Worm (Caenorhabditis elegans): Measurements from ENCODE around the gene unc-27.

unc-27 gene

ce11 chrX:8789014-8789506 lies at the start of gene unc-27:
TSS of gene unc-27 (plus strand) at chrX:8789456.
- TF ChIP-seq nfya-1 (tag; optimal IDR thresholded peaks at IDR 0.05; ENCODE audit: insufficient read depth) (peak; percentile 35), fkh-2 (tag; optimal IDR thresholded peaks at IDR 0.05) (no peak), egl-5 (tag; optimal IDR thresholded peaks at IDR 0.05) (peak; percentile 16), elt-3 (tag; optimal IDR thresholded peaks at IDR 0.05) (no peak), lin-39 (tag; optimal IDR thresholded peaks at IDR 0.05) (no peak)

- TF ChIP-seq nhr-25 (tag; optimal IDR thresholded peaks at IDR 0.05) (no peak), nhr-77 (tag; optimal IDR thresholded peaks at IDR 0.05) (no peak), egl-5 (tag; optimal IDR thresholded peaks at IDR 0.05) (no peak), fkh-10 (GFP tag; optimal IDR thresholded peaks at IDR 0.05) (no peak), ZK546.5 (tag; optimal IDR thresholded peaks at IDR 0.05) (no peak), ama-1 (optimal IDR thresholded peaks at IDR 0.05) (no peak), elt-2 (tag; optimal IDR thresholded peaks at IDR 0.05) (no peak), lsy-12 (tag; optimal IDR thresholded peaks at IDR 0.05) (no peak), ceh-28 (tag; optimal IDR thresholded peaks at IDR 0.05) (no peak)
Observed at ce11 chrX:8741629-8742170, 47.6 kb upstream of the unc-27 start.

ce11 chrX:8742896-8743295 lies 46.4 kb upstream of the unc-27 start, which contains the start of gene M02D8.7:
TSS of gene M02D8.7 (minus strand) at chrX:8742996.
- TF ChIP-seq ZK546.5 (tag; optimal IDR thresholded peaks at IDR 0.05) (no peak), ztf-11 (tag; optimal IDR thresholded peaks at IDR 0.05) (no peak), mml-1 (tag; optimal IDR thresholded peaks at IDR 0.05) (no peak), nhr-12 (tag; optimal IDR thresholded peaks at IDR 0.05) (no peak), nhr-43 (tag; optimal IDR thresholded peaks at IDR 0.05; ENCODE audit: poor library complexity, severe bottlenecking) (no peak), ama-1 (optimal IDR thresholded peaks at IDR 0.05) (no peak), fkh-2 (tag; optimal IDR thresholded peaks at IDR 0.05) (no peak), pha-4 (tag; optimal IDR thresholded peaks at IDR 0.05) (no peak), elt-2 (tag; optimal IDR thresholded peaks at IDR 0.05) (no peak), elt-1 (tag; optimal IDR thresholded peaks at IDR 0.05) (no peak), zag-1 (tag; optimal IDR thresholded peaks at IDR 0.05) (no peak), egl-27 (tag; optimal IDR thresholded peaks at IDR 0.05) (no peak), nhr-67 (tag; optimal IDR thresholded peaks at IDR 0.05) (no peak), eor-1 (tag; optimal IDR thresholded peaks at IDR 0.05) (no peak)

ce11 chrX:8744192-8744985 lies 44.9 kb upstream of the unc-27 start:
- TF ChIP-seq nhr-43 (tag; optimal IDR thresholded peaks at IDR 0.05; ENCODE audit: poor library complexity, severe bottlenecking) (no peak), jun-1 (tag; optimal IDR thresholded peaks at IDR 0.05) (no peak), ceh-16 (tag; optimal IDR thresholded peaks at IDR 0.05) (no peak), nhr-23 (tag; optimal IDR thresholded peaks at IDR 0.05) (no peak), lin-15B (tag; optimal IDR thresholded peaks at IDR 0.05) (no peak), ztf-4 (tag; optimal IDR thresholded peaks at IDR 0.05) (no peak), egl-27 (tag; optimal IDR thresholded peaks at IDR 0.05) (no peak), unc-62 (GFP tag; optimal IDR thresholded peaks at IDR 0.05) (no peak), lin-39 (tag; optimal IDR thresholded peaks at IDR 0.05) (no peak), nhr-28 (tag; optimal IDR thresholded peaks at IDR 0.05) (no peak), pqm-1 (tag; optimal IDR thresholded peaks at IDR 0.05) (no peak), daf-12 (tag; optimal IDR thresholded peaks at IDR 0.05) (no peak), nhr-11 (tag; optimal IDR thresholded peaks at IDR 0.05) (no peak), fkh-2 (tag; optimal IDR thresholded peaks at IDR 0.05) (no peak), lsy-12 (tag; optimal IDR thresholded peaks at IDR 0.05) (no peak), snpc-4 (tag; optimal IDR thresholded peaks at IDR 0.05) (no peak), nhr-67 (tag; optimal IDR thresholded peaks at IDR 0.05) (no peak)

Data from whole organism, L3 larva.